Fruit fly (Drosophila melanogaster): ENCODE results near the gene CG14043.

Gene CG14043

DNA sequence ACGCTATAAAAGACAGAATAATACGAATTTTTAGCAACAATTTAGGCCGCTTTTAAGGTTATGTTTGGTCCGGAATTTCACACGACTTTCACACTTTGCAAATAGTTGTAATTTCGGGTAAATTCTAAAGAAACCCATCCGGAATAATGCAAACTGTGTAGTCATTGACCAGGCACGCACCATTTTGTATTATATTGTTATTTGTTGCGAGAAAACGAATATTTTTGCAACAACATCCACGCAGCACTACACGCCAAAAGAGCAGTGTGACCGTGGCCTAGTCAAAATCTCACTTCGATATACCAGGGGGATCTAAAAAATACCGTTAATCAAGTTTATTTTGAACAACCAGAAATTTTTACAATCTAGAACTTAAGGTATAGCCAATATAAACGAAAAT, 4.0 kb upstream of the CG14043 start, which contains the start of gene eIF3i:
Gene eIF3i (minus strand): TSS at position 265 of the 400 bp plus-strand sequence.
- TF ChIP-seq noc (tag; optimal IDR thresholded peaks at IDR 0.05) = no peak

DNA sequence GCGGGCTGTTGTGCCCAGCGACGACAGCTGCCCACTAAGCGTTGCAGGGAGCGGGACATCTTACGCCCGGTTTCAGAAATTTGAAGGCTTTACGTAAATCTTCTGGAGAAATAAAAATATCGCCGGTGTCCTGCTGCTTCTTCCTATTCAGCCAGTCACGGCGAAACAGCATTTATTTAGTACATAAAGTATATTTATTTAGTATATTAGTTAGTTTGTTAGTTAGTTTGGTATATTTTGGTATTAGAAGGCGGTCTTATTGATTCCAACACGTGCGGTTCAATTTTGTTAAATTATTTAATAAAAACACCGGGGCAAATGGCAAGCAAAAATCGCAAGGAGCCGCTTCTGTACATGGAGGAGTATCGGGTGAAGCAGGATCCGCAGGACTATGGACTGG, 2.7 kb upstream of the CG14043 start, which contains the start of the genes Scox and Polr1C:
Gene Scox (minus strand): TSS at position 169 of the 400 bp plus-strand sequence.
Gene Polr1C (plus strand): TSS at position 238 of the 400 bp plus-strand sequence.
- no peak for TF ChIP-seq noc (tag; optimal IDR thresholded peaks at IDR 0.05)

DNA sequence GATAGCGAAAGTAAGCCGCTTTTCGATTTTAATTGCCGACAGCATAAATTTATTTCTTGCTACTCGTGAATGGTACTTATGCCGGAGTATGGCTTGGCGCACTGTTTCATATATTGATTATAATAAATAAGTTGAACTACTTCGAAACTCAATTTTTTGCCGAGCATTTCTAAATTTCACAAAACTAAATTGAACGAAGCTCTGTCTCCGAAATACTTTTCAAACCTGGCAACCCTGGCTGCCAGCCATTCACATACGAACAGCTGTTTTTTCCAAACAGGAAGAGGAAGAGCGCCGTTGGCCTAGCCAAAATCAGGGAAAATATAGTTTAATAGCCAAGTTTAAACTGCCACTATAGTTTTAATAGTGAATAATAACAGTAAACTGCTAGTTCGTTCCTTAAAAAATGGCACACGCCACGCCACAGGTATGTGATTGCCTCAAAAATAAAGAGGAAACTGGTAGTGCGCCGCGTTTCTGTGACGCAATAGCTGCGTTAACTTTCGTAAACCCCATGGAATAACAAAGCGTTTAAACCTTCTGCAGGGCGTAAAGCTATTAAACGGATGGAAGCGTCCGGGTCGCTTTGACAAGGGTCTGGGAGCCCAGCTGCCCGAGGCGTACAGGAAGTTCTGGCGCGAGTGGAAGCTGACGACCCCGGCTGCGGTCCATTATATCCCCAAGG, 2.4 kb downstream of the CG14043 start, which contains the start of gene mRpL28:
Gene mRpL28 (plus strand): TSS at position 246 of the 685 bp plus-strand sequence.
- TF ChIP-seq noc (tag; optimal IDR thresholded peaks at IDR 0.05) = no peak

DNA sequence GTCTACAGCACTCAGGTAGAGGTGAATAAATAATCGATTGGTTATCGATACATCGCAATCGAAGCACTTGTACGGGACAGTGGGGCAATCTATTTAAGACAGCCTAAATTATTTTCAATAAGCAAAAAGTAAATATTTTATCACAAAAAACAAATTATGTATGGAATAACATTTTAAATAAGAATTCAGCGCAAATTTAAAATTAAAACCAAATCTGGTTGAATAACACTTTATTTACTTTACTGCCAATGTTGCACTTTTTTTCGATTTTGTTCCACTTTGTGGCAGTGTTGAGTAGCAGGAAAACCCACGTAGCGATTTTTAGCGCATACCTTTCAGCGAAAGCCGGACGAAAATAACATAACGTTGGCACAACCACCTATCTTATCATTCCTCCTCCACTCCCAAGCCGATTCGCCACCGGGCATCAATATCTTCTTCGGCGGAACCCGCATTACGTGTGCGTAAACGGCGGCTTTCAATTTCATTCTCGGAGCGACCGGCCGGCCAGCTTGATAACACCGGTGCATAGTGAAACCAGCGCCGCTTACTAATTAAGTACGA, 5.6 kb downstream of the CG14043 start, which contains the start of the genes Gmd and CG3792:
Gene Gmd (minus strand): TSS at position 36 of the 564 bp plus-strand sequence.
Gene CG3792 (plus strand): TSS at position 325 of the 564 bp plus-strand sequence.
- TF ChIP-seq noc (tag; optimal IDR thresholded peaks at IDR 0.05) = peak; percentile 87

DNA sequence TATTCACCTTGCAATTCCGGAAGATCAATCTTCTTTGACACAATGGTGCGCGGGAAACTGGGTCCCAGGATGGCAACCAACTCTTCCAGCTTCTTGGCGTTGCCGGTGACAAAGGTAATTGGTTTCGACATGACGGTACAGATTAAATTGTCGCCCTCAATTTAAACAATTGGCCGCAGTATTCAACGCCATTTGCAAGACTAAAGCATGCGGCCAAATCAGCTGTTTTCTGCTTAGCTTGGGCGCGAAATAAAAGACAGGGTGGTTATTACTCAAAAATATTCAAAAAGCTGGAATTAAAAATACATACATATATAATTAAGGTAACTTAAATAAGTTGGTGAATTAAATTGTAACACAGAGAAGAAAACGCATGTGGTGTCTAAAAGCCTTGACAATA, 7.6 kb downstream of the CG14043 start, which contains the start of gene CG8891:
Gene CG8891 (minus strand): TSS at position 242 of the 400 bp plus-strand sequence.
- no peak for TF ChIP-seq noc (tag; optimal IDR thresholded peaks at IDR 0.05)

DNA sequence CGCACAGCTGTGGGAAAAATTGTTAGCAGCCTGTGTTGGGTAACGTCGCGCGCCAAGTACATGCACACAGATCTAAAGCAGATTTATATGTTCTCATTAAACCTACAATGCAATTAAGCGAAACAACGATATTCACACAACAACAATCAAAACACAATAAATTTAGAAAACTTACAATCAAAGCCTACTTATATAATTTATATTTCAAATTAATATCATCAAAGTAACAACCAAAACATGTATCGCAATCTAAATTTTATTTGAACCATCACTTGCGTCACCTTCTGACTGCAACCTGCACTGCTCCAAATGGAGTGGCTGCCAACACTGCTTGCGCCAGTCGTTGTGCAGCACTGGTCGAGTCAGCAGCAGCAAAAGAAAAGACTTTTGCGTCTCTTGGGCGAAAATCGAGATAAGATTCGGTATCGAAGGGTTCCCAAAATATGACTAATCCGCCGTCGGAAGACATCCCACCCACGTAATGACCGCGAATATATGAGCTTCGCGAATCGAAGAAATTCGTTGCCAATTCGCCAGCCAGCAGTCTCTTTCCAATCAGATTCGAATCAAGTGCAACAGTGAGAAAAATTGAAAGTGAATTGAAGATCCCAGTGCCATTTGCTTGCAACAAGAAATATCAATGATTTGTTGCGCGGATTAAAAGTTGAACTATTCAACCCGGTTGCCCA, 9.9 kb downstream of the CG14043 start, which contains the start of the genes CG8892 and CG34126:
Gene CG8892 (minus strand): TSS at position 315 of the 689 bp plus-strand sequence.
Gene CG34126 (plus strand): TSS at position 337 of the 689 bp plus-strand sequence.
- TF ChIP-seq noc (tag; optimal IDR thresholded peaks at IDR 0.05) = peak; percentile 98

DNA sequence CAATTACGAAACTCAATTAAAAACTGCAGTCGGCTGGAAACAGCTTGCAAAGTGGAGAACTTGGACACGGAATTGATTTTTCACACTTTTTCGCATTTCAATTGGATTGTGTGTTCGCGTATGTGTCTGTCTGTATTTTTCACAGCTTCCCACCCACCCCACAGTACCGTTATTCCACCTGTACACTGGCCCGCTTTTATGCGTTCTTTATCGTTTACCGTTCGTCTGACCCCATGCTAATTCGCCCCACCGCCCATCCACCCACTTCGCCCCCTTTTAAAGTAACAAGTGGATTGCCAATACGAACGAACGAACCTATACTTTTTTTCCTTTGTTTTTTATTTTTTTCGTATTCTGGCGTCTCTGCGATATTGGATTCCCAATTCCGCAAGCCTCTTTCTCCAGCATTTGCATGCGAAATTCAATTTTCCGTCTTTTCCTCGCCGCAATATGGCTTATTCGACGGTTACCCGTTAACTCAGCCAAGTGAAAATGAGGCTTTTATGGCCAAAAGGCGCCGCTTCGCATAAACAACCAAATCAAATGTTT, 10.7 kb downstream of the CG14043 start:
- no peak for TF ChIP-seq noc (tag; optimal IDR thresholded peaks at IDR 0.05)

DNA sequence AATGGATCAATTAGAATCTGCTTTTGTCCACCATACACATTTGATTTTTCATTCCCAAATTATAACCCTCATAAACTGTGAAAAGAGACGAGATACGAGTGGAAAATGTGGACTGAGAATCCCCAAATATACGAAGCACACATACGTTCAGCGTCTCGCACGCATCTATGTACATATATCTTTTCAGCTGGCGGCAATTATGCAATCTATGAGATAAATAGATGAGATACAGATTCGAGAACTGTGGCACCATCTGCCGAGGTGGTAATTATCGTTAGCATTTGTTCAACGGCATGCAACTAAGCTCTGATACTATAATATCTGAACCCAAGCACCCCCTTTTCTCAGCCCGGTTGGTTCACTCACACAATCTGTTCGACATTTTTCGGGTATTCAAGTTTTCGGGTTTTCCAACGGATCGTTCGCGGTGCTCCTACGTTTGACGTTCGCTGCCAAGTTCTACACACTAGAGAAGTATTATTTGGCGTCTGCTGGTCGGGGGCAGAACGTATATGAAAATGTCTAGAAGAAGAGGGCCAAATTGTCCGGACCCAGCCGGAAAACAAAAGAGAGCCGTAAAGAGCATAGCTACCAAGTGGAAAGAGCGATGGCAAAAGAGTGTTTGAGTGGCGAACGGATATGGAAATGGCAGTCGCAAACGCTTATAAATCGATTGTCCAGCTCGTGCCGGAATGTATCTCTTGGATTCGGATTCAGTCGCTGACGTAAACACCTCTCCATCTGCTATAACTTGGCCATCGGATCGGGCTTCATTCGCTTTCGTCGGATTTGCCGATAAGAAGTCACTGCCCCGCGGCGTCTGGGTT, 23.7 kb downstream of the CG14043 start:
- TF ChIP-seq noc (tag; optimal IDR thresholded peaks at IDR 0.05) = no peak

DNA sequence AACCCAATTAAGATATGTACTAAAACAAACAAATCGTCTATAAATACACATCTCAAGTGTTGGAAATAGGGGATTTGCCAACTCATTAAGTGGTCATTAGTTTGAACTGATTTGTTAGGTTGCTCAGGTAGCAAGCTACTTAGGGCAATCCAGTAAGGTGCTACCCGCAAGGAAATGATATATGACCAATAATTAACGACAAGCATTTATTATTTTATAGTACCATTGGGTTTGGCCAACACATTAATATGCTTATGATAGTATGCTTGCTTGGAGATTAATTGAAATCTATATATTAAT, 24.3 kb downstream of the CG14043 start:
- TF ChIP-seq noc (tag; optimal IDR thresholded peaks at IDR 0.05) = no peak

DNA sequence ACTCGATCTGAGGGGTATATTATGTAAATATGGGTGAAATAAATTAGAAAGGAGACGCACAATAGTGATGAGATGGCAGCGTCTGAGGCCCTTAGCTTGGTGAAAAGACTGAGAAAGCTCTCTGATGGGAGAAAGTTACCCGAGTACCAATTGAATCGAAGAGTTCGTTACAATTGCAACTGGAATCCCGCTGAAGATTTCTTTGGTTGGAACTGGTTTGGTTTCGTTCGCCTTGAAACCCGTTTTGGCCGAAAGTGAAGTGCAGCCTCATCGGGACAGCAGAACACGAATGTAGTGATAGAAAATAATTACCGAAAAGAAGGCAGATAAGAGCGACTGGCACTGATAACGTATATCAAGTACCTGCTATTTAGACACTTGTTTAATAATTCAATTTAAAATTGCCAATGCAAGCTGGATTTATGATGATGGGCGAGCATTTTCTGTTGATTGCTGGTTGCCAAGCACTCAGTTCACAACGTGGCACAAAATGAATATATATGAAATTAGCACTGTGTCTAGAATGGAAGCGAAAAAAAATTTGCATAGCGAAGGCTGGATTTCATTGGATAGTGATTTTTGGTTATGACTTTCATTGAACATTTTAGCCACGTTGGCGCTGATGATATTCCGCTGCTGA, 24.9 kb downstream of the CG14043 start:
- TF ChIP-seq noc (tag; optimal IDR thresholded peaks at IDR 0.05) = no peak

DNA sequence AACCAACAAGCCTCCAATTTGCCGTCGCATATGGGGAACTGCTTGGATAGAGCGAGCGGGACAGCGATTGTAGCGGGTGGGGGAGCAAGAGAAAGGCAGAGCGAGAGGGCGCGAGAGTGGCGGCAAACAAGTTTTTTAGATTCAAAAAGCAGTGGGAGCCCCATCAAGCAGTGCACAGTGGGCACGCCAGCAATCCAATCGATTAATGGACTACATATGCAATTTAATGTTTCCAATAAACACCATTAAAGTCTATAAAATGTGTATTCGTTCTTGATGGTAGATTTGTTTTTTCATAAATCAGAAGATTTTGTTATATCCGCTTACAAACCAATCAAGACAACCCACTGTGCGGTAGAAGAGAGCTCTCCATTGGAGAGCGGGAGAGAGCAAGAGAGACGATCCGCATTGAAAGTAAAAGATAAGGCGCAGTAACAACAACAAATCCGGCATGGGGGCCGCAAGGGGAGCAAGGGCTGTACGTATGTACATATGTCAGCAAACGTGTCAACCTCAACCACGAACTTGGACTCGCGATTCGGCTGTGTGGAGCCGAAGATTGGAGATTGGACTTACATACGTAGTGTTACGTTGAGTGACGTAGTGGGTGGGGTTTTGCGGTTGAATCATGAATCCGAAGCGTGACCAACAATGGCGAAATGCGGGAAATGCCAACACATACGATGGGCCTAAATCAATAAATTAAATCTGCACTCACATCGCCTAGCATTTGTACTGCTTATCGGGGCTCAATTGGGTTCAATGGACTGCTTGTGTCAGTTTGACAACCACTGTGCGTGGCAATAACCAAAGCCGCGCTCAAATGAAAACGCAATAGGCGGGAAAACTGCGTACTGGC, 26.1 kb downstream of the CG14043 start:
- TF ChIP-seq noc (tag; optimal IDR thresholded peaks at IDR 0.05) = peak; percentile 96

DNA sequence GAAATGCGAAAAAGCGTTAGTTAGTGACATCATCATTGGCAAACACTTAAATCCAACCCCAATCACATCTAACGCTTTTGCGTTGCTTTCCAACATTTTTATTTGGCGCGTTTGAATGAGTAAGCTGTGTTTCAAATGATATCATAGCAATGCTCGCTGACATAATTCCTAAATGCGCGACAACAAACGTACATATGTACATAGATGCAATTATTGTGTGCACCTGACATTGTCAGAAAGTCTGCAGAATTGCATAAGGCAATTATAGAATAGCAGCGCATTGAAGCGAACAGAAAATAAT, 26.7 kb downstream of the CG14043 start:
- TF ChIP-seq noc (tag; optimal IDR thresholded peaks at IDR 0.05) = no peak

DNA sequence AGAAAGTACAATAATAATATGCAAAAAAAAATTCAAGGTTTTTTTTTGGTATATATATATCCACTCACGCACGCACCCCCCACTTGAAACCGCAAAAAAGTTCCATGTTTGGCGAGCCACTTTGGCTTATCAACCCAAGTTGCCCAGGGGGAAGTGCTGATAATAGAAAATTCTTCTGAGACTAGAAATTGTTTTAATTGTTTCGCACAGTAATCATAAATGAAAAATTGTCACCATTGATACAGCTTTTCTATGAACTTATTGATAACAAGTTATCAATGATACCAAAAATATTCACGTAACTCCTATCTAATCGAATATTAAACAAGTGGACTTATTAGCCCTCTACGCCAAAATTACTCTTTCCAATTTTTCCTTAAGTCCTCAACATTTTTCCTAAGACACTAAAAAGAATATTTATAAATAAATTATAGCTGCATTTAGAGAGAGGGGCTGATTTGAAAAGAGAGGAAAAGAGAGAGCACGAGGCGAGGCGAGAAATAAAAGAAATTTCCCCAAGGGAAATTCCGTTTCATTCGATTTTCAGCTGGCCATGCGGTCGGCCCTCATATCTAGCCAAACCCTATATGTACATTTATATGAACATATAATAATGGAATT, 27.2 kb downstream of the CG14043 start:
- TF ChIP-seq noc (tag; optimal IDR thresholded peaks at IDR 0.05) = no peak

Measured in whole organism, larva.